Fruit fly (Drosophila melanogaster): ENCODE measurements around the gene Nepl15.

Nepl15 gene

DNA sequence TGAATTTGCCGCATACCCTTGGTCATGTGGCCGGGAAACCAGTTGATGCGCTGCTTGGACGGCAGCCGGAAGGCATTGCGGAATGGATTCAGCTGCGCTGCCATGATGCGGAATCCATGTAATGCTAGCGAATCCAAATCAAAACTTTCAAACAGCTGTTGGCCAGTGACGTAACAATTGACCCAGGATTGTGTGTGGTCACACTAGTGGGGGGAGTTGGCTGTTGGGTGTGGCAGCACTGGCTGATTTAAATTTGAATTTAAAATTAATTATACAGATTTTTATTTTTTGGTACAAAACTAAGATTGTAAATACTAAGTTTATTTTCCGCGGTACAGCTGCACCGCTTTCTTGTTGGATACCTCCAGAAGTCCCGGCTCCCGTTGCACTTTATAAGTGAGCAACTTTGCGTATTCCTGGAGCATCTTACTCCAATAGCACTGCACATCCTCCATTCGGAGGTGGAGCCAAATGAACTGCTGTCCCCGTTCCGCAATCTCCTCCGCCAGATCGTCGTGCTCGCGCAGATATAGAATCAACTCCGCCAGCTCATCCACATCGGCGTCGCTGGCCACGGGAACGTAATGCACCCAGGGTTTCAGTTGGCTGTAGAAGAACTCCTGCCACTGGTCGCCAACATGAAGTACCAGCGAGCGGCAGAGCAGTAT is 18.4 kb downstream of the Nepl15 start, which contains the start of gene CG17141 (continued):
- TF ChIP-seq CG7987 (GFP tag; optimal IDR thresholded peaks at IDR 0.05) (peak; percentile 41), CG6175 (GFP tag; IDR thresholded peaks at IDR 0.05) (no peak), HLH4C (GFP tag; IDR thresholded peaks at IDR 0.05; ENCODE audit: partially characterized antibody) (peak; percentile 22; the same call in 1 of the 3 replicates), gfzf (GFP tag; optimal IDR thresholded peaks at IDR 0.05) (peak; percentile 42), Med (GFP tag) (peak; percentile 73), CG17186 (GFP tag; optimal IDR thresholded peaks at IDR 0.05) (peak; percentile 50), CG3847 (GFP tag; IDR thresholded peaks at IDR 0.05) (peak; percentile 64), ato (GFP tag; IDR thresholded peaks at IDR 0.05; ENCODE audit: partially characterized antibody) (peak; percentile 61), Myb (GFP tag; optimal IDR thresholded peaks at IDR 0.05) (peak; percentile 87), CG4328 (GFP tag; optimal IDR thresholded peaks at IDR 0.05) (no peak), Sin3A (optimal IDR thresholded peaks at IDR 0.05) (peak; percentile 22), CG11504 (tag; optimal IDR thresholded peaks at IDR 0.05) (no peak), CG1603 (tag; optimal IDR thresholded peaks at IDR 0.05) (peak; percentile 57), CrebB (tag; optimal IDR thresholded peaks at IDR 0.05) (peak; percentile 21), CG9797 (GFP tag; optimal IDR thresholded peaks at IDR 0.05) (peak; percentile 52), HLHmδ (GFP tag; optimal IDR thresholded peaks at IDR 0.05) (peak; percentile 70), Optix (GFP tag; IDR thresholded peaks at IDR 0.05) (no peak), YL-1 (GFP tag; optimal IDR thresholded peaks at IDR 0.05) (peak; percentile 67), vvl (GFP tag; IDR thresholded peaks at IDR 0.05) (peak; percentile 83), CG3995 (GFP tag; optimal IDR thresholded peaks at IDR 0.05) (peak; percentile 77), CG11695 (GFP tag; IDR thresholded peaks at IDR 0.05) (0 out of 3 replicates have a peak, but pooled peaks have one; percentile 13), Usf (GFP tag; optimal IDR thresholded peaks at IDR 0.05) (no peak), Bgb (GFP tag; IDR thresholded peaks at IDR 0.05; ENCODE audit: partially characterized antibody) (peak; percentile 45; the same call in 1 of the 2 replicates), Ets65A (GFP tag) (peak; percentile 69), CG15514 (GFP tag; optimal IDR thresholded peaks at IDR 0.05) (peak; percentile 72), amos (GFP tag; IDR thresholded peaks at IDR 0.05; ENCODE audit: partially characterized antibody) (peak; percentile 40; the same call in 1 of the 2 replicates), chm (GFP tag; IDR thresholded peaks at IDR 0.05) (peak; percentile 30; the same call in 1 of the 2 replicates), CG13287 (GFP tag; IDR thresholded peaks at IDR 0.05; ENCODE audit: partially characterized antibody) (peak; percentile 60), bbx (GFP tag; IDR thresholded peaks at IDR 0.05; ENCODE audit: partially characterized antibody) (0 out of 2 replicates have a peak, but pooled peaks have one; percentile 28), crp (GFP tag; optimal IDR thresholded peaks at IDR 0.05) (peak; percentile 71 to 96), kah (GFP tag; optimal IDR thresholded peaks at IDR 0.05) (peak; percentile 25), sens (GFP tag) (peak; percentile 74), Rfx (GFP tag; IDR thresholded peaks at IDR 0.05) (0 out of 2 replicates have a peak, but pooled peaks have one; percentile 22), unc-4 (GFP tag; IDR thresholded peaks at IDR 0.05; ENCODE audit: partially characterized antibody) (peak; percentile 47), pzg (GFP tag; optimal IDR thresholded peaks at IDR 0.05) (peak; percentile 90), phol (tag; optimal IDR thresholded peaks at IDR 0.05) (peak; percentile 32), Scr (GFP tag; IDR thresholded peaks at IDR 0.05; ENCODE audit: partially characterized antibody) (peak; percentile 31; the same call in 1 of the 2 replicates), CG4617 (GFP tag; optimal IDR thresholded peaks at IDR 0.05; ENCODE audit: borderline replicate concordance) (peak; percentile 28), Dp (GFP tag; optimal IDR thresholded peaks at IDR 0.05) (peak; percentile 97), odd (GFP tag; optimal IDR thresholded peaks at IDR 0.05) (no peak), BEAF-32 (GFP tag; optimal IDR thresholded peaks at IDR 0.05) (peak; percentile 39), hkb (optimal IDR thresholded peaks at IDR 0.05) (no peak), hkb (GFP tag; IDR thresholded peaks at IDR 0.05) (peak; percentile 40), slbo (GFP tag; IDR thresholded peaks at IDR 0.05) (no peak), stwl (tag; optimal IDR thresholded peaks at IDR 0.05) (peak; percentile 26), CG16813 (GFP tag; IDR thresholded peaks at IDR 0.05; ENCODE audit: partially characterized antibody) (peak; percentile 35; the same call in 1 of the 3 replicates), MESR4 (GFP tag; optimal IDR thresholded peaks at IDR 0.05) (peak; percentile 77), NfI (GFP tag; optimal IDR thresholded peaks at IDR 0.05) (no peak)
